Worm (Caenorhabditis elegans) whole organism, L1 larva: ENCODE measurements around the gene C16D9.5.
A peak's percentile ranks its signal among the peaks of the same experiment; 100 is the strongest.

Experiments used
- C16A3.4 ChIP-seq: fragments of 150-350 bp; optimal IDR thresholded peaks from 2 replicates; lab custom pipeline; 2014; ENCODE audit warnings: missing biosample characterization, missing genetic modification characterization
- C34B4.2 ChIP-seq: sonication (generic microtip); optimal IDR thresholded peaks from 2 replicates; lab custom pipeline; 2017; ENCODE audit warnings: mild to moderate bottlenecking, missing genetic modification characterization, missing compliant biosample characterization
- F16B12.6 ChIP-seq: fragments of 150-350 bp; optimal IDR thresholded peaks from 2 replicates; lab custom pipeline; 2014; ENCODE audit warnings: missing biosample characterization, missing genetic modification characterization
- ceh-63 ChIP-seq: fragments of 200-800 bp; sonication (Bioruptor generic); optimal IDR thresholded peaks from 2 replicates; lab custom pipeline; 2018; ENCODE audit warnings: mild to moderate bottlenecking, missing genetic modification characterization, missing compliant biosample characterization
- ceh-8 ChIP-seq: fragments of 200-800 bp; sonication (Bioruptor generic); optimal IDR thresholded peaks from 2 replicates; lab custom pipeline; 2018; ENCODE audit warnings: mild to moderate bottlenecking, missing genetic modification characterization, moderate library complexity, missing compliant biosample characterization
- ceh-88 ChIP-seq: fragments of 200-800 bp; sonication (Bioruptor generic); IDR thresholded peaks from 2 replicates; pipeline ENCODE4 v1.3.6; 2022; ENCODE audit warnings: missing genetic modification characterization, missing compliant biosample characterization
- ces-1 ChIP-seq: fragments of 150-350 bp; optimal IDR thresholded peaks from 2 replicates; lab custom pipeline; 2014; ENCODE audit warnings: missing biosample characterization, missing genetic modification reagents, missing genetic modification characterization
- efl-1 ChIP-seq, 4 experiments: fragments of 150-350 bp; optimal IDR thresholded peaks in 3 of 4; peaks in 1 of 4; 1 replicate in 1 of 4; 2 replicates in 3 of 4; lab custom pipeline; 2014; ENCODE audit warnings: missing biosample characterization in 2 of 4, missing genetic modification characterization in 2 of 4, missing genetic modification reagents in 2 of 4
- elt-3 ChIP-seq, 6 experiments: fragments of 150-350 bp in 1 of 6; sonication (generic microtip); optimal IDR thresholded peaks; 2 replicates each; lab custom pipeline; 2017 to 2018; ENCODE audit warnings: missing biosample characterization in 6 of 6, missing genetic modification characterization in 6 of 6, inconsistent platforms in 1 of 6
- ets-5 ChIP-seq: fragments of 200-800 bp; sonication (Bioruptor generic); IDR thresholded peaks from 2 replicates; pipeline ENCODE4 v1.3.6; 2022; ENCODE audit warnings: missing genetic modification characterization, missing compliant biosample characterization
- fos-1 ChIP-seq: fragments of 150-350 bp; optimal IDR thresholded peaks from 2 replicates; lab custom pipeline; 2014; ENCODE audit warnings: missing biosample characterization, missing genetic modification characterization
- isw-1 ChIP-seq: fragments of 200-800 bp; sonication (Bioruptor generic); IDR thresholded peaks from 2 replicates; pipeline ENCODE4 v1.3.6; 2022; ENCODE audit warnings: missing genetic modification characterization, missing compliant biosample characterization
- lin-15B ChIP-seq: fragments of 150-350 bp; sonication (generic microtip); optimal IDR thresholded peaks from 3 replicates; lab custom pipeline; 2014; ENCODE audit warnings: missing biosample characterization, missing genetic modification characterization
- lin-39 ChIP-seq: fragments of 150-350 bp; optimal IDR thresholded peaks from 2 replicates; lab custom pipeline; 2014; ENCODE audit warnings: missing biosample characterization, missing genetic modification reagents, missing genetic modification characterization
- mab-9 ChIP-seq: fragments of 200-800 bp; sonication (Bioruptor generic); IDR thresholded peaks from 2 replicates; pipeline ENCODE4 v1.3.6; 2022; ENCODE audit warnings: missing genetic modification reagents, missing genetic modification characterization, missing compliant biosample characterization
- mef-2 ChIP-seq: fragments of 150-350 bp; optimal IDR thresholded peaks from 2 replicates; lab custom pipeline; 2014; ENCODE audit warnings: missing biosample characterization, missing genetic modification characterization
- mep-1 ChIP-seq: fragments of 150-350 bp; optimal IDR thresholded peaks from 2 replicates; lab custom pipeline; 2014; ENCODE audit warnings: missing biosample characterization, missing genetic modification characterization
- nhr-12 ChIP-seq: sonication (generic microtip); optimal IDR thresholded peaks from 2 replicates; lab custom pipeline; 2017; ENCODE audit warnings: missing biosample characterization, missing genetic modification characterization
- nhr-19 ChIP-seq: fragments of 200-800 bp; sonication (Bioruptor generic); conservative IDR thresholded peaks from 2 replicates; pipeline ENCODE4 v1.3.6; 2022; ENCODE audit warnings: missing genetic modification characterization, missing compliant biosample characterization
- nhr-237 ChIP-seq: fragments of 150-350 bp; optimal IDR thresholded peaks from 2 replicates; lab custom pipeline; 2014; ENCODE audit warnings: missing biosample characterization, missing genetic modification characterization
- nhr-28 ChIP-seq: fragments of 150-350 bp; optimal IDR thresholded peaks from 2 replicates; lab custom pipeline; 2014; ENCODE audit warnings: missing biosample characterization, missing genetic modification characterization
- nhr-77 ChIP-seq: fragments of 150-350 bp; optimal IDR thresholded peaks from 2 replicates; lab custom pipeline; 2014; ENCODE audit warnings: missing biosample characterization, missing genetic modification characterization
- pag-3 ChIP-seq: sonication (generic microtip); optimal IDR thresholded peaks from 2 replicates; lab custom pipeline; 2017; ENCODE audit warnings: missing genetic modification characterization, mild to moderate bottlenecking, missing compliant biosample characterization, antibody characterized with exemption, borderline replicate concordance; ENCODE audit not compliant: insufficient read depth
- pqm-1 ChIP-seq: sonication (generic microtip); optimal IDR thresholded peaks from 3 replicates; lab custom pipeline; 2017; ENCODE audit warnings: missing biosample characterization, missing genetic modification characterization
- sptf-1 ChIP-seq: fragments of 150-350 bp; optimal IDR thresholded peaks from 2 replicates; lab custom pipeline; 2014; ENCODE audit warnings: missing biosample characterization, missing genetic modification characterization
- sup-37 ChIP-seq: fragments of 200-800 bp; sonication (Bioruptor generic); optimal IDR thresholded peaks from 2 replicates; lab custom pipeline; 2018; ENCODE audit warnings: mild to moderate bottlenecking, missing genetic modification characterization, missing compliant biosample characterization
- tbx-2 ChIP-seq: sonication (generic microtip); optimal IDR thresholded peaks from 2 replicates; lab custom pipeline; 2016; ENCODE audit warnings: missing genetic modification characterization, missing compliant biosample characterization
- unc-86 ChIP-seq: sonication (generic microtip); optimal IDR thresholded peaks from 2 replicates; lab custom pipeline; 2016; ENCODE audit warnings: missing genetic modification characterization, missing compliant biosample characterization
- unc-98 ChIP-seq: fragments of 200-800 bp; sonication (Bioruptor generic); IDR thresholded peaks from 2 replicates; pipeline ENCODE4 v1.3.6; 2022; ENCODE audit warnings: missing genetic modification characterization, missing compliant biosample characterization
- vab-15 ChIP-seq: sonication (generic microtip); optimal IDR thresholded peaks from 2 replicates; lab custom pipeline; 2017; ENCODE audit warnings: missing genotype, mild to moderate bottlenecking, missing genetic modification characterization, missing compliant biosample characterization
- xbp-1 ChIP-seq: sonication (generic microtip); optimal IDR thresholded peaks from 2 replicates; lab custom pipeline; 2016; ENCODE audit warnings: missing genetic modification characterization, missing compliant biosample characterization
- zag-1 ChIP-seq: fragments of 150-350 bp; optimal IDR thresholded peaks from 2 replicates; lab custom pipeline; 2014; ENCODE audit warnings: missing biosample characterization, missing genetic modification characterization
- ztf-11 ChIP-seq, 2 experiments: sonication (generic microtip); optimal IDR thresholded peaks; 2 replicates each; lab custom pipeline; 2016 to 2017; ENCODE audit warnings: missing genetic modification characterization in 2 of 2, missing biosample characterization in 1 of 2, missing compliant biosample characterization in 1 of 2

C16D9.5 gene

ce11 chrV:8285455-8285854, 40.1 kb upstream of the C16D9.5 start:
- no peak for TF ChIP-seq ces-1
- no peak for TF ChIP-seq F16B12.6 (tag; lab: Kevin White, UChicago)
- no peak for TF ChIP-seq mep-1 (tag; lab: Kevin White, UChicago)
- no peak for TF ChIP-seq mef-2 (tag; lab: Kevin White, UChicago)
- TF ChIP-seq, all 84 proteins: peak for 0

- TF ChIP-seq ceh-8, result no peak
- no peak for TF ChIP-seq ztf-11 (tag; optimal IDR thresholded peaks at IDR 0.05; lab: Kevin White, UChicago)
- TF ChIP-seq unc-86 (tag; lab: Kevin White, UChicago), result no peak
- no peak for TF ChIP-seq tbx-2 (tag; lab: Kevin White, UChicago)
- no peak for TF ChIP-seq nhr-12 (tag; lab: Kevin White, UChicago)
- TF ChIP-seq C16A3.4, result no peak
- TF ChIP-seq sup-37 (GFP tag; lab: Kevin White, UChicago), result no peak
Observed at ce11 chrV:8284800-8285199, 39.4 kb upstream of the C16D9.5 start, which contains the start of gene slc-17.5. TSS of gene slc-17.5 (minus strand) at chrV:8284900.

DNA sequence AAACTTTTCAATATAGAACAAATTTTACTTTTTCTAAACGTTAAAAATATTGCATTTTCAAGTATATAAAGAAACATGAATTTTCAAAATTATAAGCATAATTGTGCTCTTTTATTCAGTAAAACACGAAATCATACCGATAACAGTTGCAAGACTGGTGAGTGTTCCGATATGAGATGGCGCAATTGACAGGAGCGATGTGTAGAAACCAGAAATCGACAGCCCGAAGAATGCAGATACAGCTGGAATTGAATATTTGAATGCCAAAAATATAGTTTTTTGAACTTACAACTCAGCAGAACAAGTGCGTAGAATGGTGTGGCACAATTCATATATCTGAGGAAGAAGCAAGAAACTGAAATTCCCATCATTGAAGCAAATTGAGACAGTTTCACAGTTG, 37.6 kb upstream of the C16D9.5 start:
- TF ChIP-seq efl-1 (optimal IDR thresholded peaks at IDR 0.05; lab: Kevin White, UChicago) (no peak), efl-1 (GFP tag; optimal IDR thresholded peaks at IDR 0.05 in 1 of 2; lab: Kevin White, UChicago) (peak in 1 of 2 experiments; percentile 24), fos-1 (tag; lab: Kevin White, UChicago) (no peak)

DNA sequence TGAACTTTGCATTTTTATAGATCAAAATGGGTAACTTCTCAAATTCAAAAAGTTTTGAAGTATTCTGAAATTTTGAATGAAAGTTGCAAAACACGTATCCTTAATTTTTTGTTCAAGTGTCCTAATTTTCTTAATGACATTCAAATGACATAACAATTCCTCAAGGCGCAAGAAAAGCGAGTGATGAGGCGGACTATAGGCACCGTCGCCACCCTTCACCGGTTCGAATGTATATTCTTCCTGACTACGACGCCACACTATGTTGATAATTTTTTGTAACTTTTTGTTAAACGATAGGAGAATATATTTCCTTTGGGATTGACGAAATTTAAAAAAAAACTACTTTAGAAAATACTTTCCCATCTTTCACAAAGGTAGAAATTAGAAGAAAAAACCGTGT, 36.3 kb upstream of the C16D9.5 start:
- TF ChIP-seq efl-1 (optimal IDR thresholded peaks at IDR 0.05; lab: Kevin White, UChicago) (no peak), efl-1 (GFP tag; optimal IDR thresholded peaks at IDR 0.05 in 1 of 2; lab: Kevin White, UChicago) (peak in 1 of 2 experiments; percentile 89), mep-1 (tag; lab: Kevin White, UChicago) (no peak)

DNA sequence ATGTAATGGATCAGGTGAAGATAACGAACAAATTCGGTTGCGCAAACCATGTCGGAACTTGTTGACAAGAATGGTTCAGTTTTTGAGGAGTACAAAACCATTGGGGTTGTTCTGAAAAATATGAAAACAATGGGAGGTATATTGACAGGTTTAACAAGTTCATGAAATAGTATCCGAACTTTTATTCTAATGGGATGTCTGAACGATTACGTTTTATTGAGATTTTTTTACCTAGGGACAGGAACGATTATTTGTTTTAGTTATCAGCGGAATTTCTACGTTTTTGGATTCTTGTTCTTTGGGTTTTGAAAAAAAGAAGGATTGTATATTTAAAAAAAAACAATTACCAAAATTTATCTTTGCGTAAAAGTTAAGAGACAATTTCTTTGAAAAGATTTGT, 35.4 kb upstream of the C16D9.5 start, which contains the start of gene str-135:
Gene str-135, minus strand, starts transcription at position 101 of the 400 bp plus-strand sequence.
- TF ChIP-seq unc-98 (GFP tag; lab: Robert Waterston, UW) (no peak), ceh-88 (GFP tag; lab: Robert Waterston, UW) (no peak), efl-1 (optimal IDR thresholded peaks at IDR 0.05; lab: Kevin White, UChicago) (no peak), efl-1 (GFP tag; optimal IDR thresholded peaks at IDR 0.05 in 1 of 2; lab: Kevin White, UChicago) (peak in 1 of 2 experiments; percentile 89)

DNA sequence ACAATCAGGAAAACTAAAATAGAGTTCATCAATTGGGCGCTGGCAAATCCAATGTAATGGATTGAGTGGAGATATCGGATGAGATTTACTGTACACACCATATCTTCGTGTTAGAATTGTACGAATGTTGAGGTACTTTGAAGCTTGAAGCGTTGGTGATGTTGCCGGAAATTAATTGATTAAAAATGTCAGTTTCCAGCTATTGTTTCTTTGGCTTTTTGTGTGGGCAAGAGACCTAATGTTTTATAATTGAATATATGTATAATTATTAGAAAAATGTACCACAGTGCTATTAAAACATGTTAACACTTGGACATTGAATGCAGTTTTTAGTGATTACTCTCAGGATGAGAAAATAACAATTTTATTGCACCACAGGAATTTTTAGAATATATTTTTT, 33.5 kb upstream of the C16D9.5 start, which contains the start of gene str-136:
Gene str-136, minus strand, starts transcription at position 101 of the 400 bp plus-strand sequence.
- TF ChIP-seq pag-3 (no peak), ceh-88 (GFP tag; lab: Robert Waterston, UW) (no peak), vab-15 (no peak), ceh-63 (GFP tag; lab: Kevin White, UChicago) (no peak), elt-3 (tag; optimal IDR thresholded peaks at IDR 0.05; lab: Kevin White, UChicago) (no peak), mab-9 (GFP tag; lab: Robert Waterston, UW) (no peak), lin-39 (tag; lab: Kevin White, UChicago) (no peak), nhr-19 (GFP tag; lab: Robert Waterston, UW) (no peak), nhr-237 (tag; lab: Kevin White, UChicago) (no peak), C34B4.2 (no peak), nhr-77 (no peak), zag-1 (no peak), xbp-1 (tag; lab: Kevin White, UChicago) (no peak), pqm-1 (tag; lab: Kevin White, UChicago) (no peak), sptf-1 (tag; lab: Kevin White, UChicago) (no peak), ets-5 (GFP tag; lab: Robert Waterston, UW) (no peak), isw-1 (GFP tag; lab: Robert Waterston, UW) (no peak), nhr-28 (tag; lab: Kevin White, UChicago) (no peak), lin-15B (tag; lab: Kevin White, UChicago) (no peak)
- TF ChIP-seq, all 84 proteins: peak for 0
